Worm (Caenorhabditis elegans) whole organism, late embryonic: Measurements from ENCODE around the gene T26C5.4.

Experiments used
- F13H6.1 ChIP-seq: sonication (generic microtip); optimal IDR thresholded peaks from 2 replicates; lab custom pipeline; 2016; ENCODE audit warnings: missing genetic modification characterization, missing compliant biosample characterization
- ama-1 ChIP-seq: fragments of 150-350 bp; optimal IDR thresholded peaks from 2 replicates; lab custom pipeline; 2014
- ceh-19 ChIP-seq: fragments of 200-800 bp; sonication (Bioruptor generic); optimal IDR thresholded peaks from 2 replicates; lab custom pipeline; 2018; ENCODE audit warnings: mild to moderate bottlenecking, missing genetic modification characterization, missing compliant biosample characterization
- ceh-22 ChIP-seq: sonication (generic microtip); optimal IDR thresholded peaks from 2 replicates; lab custom pipeline; 2017; ENCODE audit warnings: missing biosample characterization, missing genetic modification characterization
- ceh-45 ChIP-seq: fragments of 200-800 bp; sonication (Bioruptor generic); IDR thresholded peaks from 2 replicates; pipeline ENCODE4 v1.3.6; 2022; ENCODE audit warnings: missing genetic modification reagents, missing genetic modification characterization, missing compliant biosample characterization
- ceh-48 ChIP-seq: sonication (generic microtip); optimal IDR thresholded peaks from 2 replicates; lab custom pipeline; 2016; ENCODE audit warnings: missing genetic modification characterization, inconsistent platforms, missing compliant biosample characterization
- elt-2 ChIP-seq: sonication (generic microtip); optimal IDR thresholded peaks from 2 replicates; lab custom pipeline; 2016; ENCODE audit warnings: missing genetic modification reagents, missing genetic modification characterization, missing compliant biosample characterization
- ets-4 ChIP-seq: sonication (generic microtip); optimal IDR thresholded peaks from 2 replicates; lab custom pipeline; 2016; ENCODE audit warnings: missing genetic modification characterization, missing compliant biosample characterization
- eyg-1 ChIP-seq: sonication (generic microtip); optimal IDR thresholded peaks from 2 replicates; lab custom pipeline; 2016; ENCODE audit warnings: missing genotype, missing genetic modification characterization, missing compliant biosample characterization
- nhr-11 ChIP-seq: fragments of 150-350 bp; optimal IDR thresholded peaks from 2 replicates; lab custom pipeline; 2014; ENCODE audit warnings: missing biosample characterization, missing genetic modification characterization
- rnt-1 ChIP-seq: sonication (generic microtip); optimal IDR thresholded peaks from 2 replicates; lab custom pipeline; 2016; ENCODE audit warnings: missing genetic modification characterization, missing compliant biosample characterization
- unc-3 ChIP-seq, 2 experiments: fragments of 200-800 bp in 1 of 2; sonication (Bioruptor generic) in 1 of 2; sonication (generic microtip) in 1 of 2; conservative IDR thresholded peaks in 1 of 2; optimal IDR thresholded peaks in 1 of 2; 2 replicates each; pipeline versions ENCODE4 v1.3.6 to Lab custom; 2016 to 2022; ENCODE audit warnings: missing compliant biosample characterization in 2 of 2, missing genetic modification characterization in 2 of 2, missing genetic modification reagents in 1 of 2
- unc-86 ChIP-seq: sonication (generic microtip); optimal IDR thresholded peaks from 2 replicates; lab custom pipeline; 2016; ENCODE audit warnings: missing genetic modification characterization, missing compliant biosample characterization

ce11 chrII:9236972-9237371 is 13.3 kb downstream of the T26C5.4 start:
- no peak for TF ChIP-seq elt-2 (tag; lab: Kevin White, UChicago)
- TF ChIP-seq ama-1 (lab: Kevin White, UChicago) = no peak
- no peak for TF ChIP-seq ceh-22 (tag; lab: Kevin White, UChicago)
- TF ChIP-seq ceh-48 (tag; lab: Kevin White, UChicago) = no peak
- no peak for TF ChIP-seq nhr-11
- no peak for TF ChIP-seq rnt-1 (tag; lab: Kevin White, UChicago)
- TF ChIP-seq unc-3 (GFP tag; conservative IDR thresholded peaks at IDR 0.05; lab: Robert Waterston, UW) = no peak
- TF ChIP-seq unc-3 (tag; optimal IDR thresholded peaks at IDR 0.05; lab: Kevin White, UChicago) = no peak
- no peak for TF ChIP-seq ceh-45 (GFP tag; lab: Robert Waterston, UW)
- TF ChIP-seq unc-86 (tag; lab: Kevin White, UChicago) = no peak
- no peak for TF ChIP-seq eyg-1 (tag; lab: Kevin White, UChicago)
- no peak for TF ChIP-seq F13H6.1 (tag; lab: Kevin White, UChicago)
- TF ChIP-seq ets-4 (tag; lab: Kevin White, UChicago) = no peak
- TF ChIP-seq ceh-19 (GFP tag; lab: Kevin White, UChicago) = no peak
